Fruit fly (Drosophila melanogaster): ENCODE measurements around the gene CG13887.

The CG13887 gene

dm6 chr3L:821951-822350 lies 15.7 kb upstream of the CG13887 start (continued):
- TF ChIP-seq CG6272 (GFP tag; IDR thresholded peaks at IDR 0.05) (0 out of 2 replicates have a peak, but pooled peaks have one; percentile 23), vnd (GFP tag; IDR thresholded peaks at IDR 0.05; ENCODE audit: partially characterized antibody) (no peak), Rx (GFP tag; IDR thresholded peaks at IDR 0.05) (peak; percentile 68; the same call in 1 of the 2 replicates), bbx (GFP tag; IDR thresholded peaks at IDR 0.05; ENCODE audit: partially characterized antibody) (no peak), HLH3B (GFP tag; IDR thresholded peaks at IDR 0.05) (peak; percentile 83), Atf-2 (GFP tag; optimal IDR thresholded peaks at IDR 0.05) (no peak), ase (GFP tag; IDR thresholded peaks at IDR 0.05) (peak; percentile 65; the same call in 2 of the 3 replicates), CG16863 (GFP tag; optimal IDR thresholded peaks at IDR 0.05) (no peak), CG8290 (GFP tag; optimal IDR thresholded peaks at IDR 0.05) (peak; percentile 54), CG8290 (tag; optimal IDR thresholded peaks at IDR 0.05) (peak in 1 of 2 experiments; percentile 69), Stat92E (GFP tag; optimal IDR thresholded peaks at IDR 0.05) (no peak), eve (GFP tag; optimal IDR thresholded peaks at IDR 0.05) (no peak), Lhr (GFP tag; optimal IDR thresholded peaks at IDR 0.05) (peak; percentile 24), dmrt11E (tag; optimal IDR thresholded peaks at IDR 0.05) (peak; percentile 31), CG6813 (GFP tag; optimal IDR thresholded peaks at IDR 0.05) (peak; percentile 67), Doc3 (GFP tag; IDR thresholded peaks at IDR 0.05; ENCODE audit: partially characterized antibody) (no peak), HmgZ (tag; optimal IDR thresholded peaks at IDR 0.05) (no peak), Eip74EF (GFP tag; optimal IDR thresholded peaks at IDR 0.05) (peak in 1 of 2 experiments; percentile 78), CG17612 (GFP tag; IDR thresholded peaks at IDR 0.05) (no peak; the same call in 1 of the 2 replicates), Gsc (GFP tag; IDR thresholded peaks at IDR 0.05) (0 out of 2 replicates have a peak, but pooled peaks have one; percentile 39), CG11695 (GFP tag; IDR thresholded peaks at IDR 0.05) (peak; percentile 66; the same call in 2 of the 3 replicates), wor (GFP tag; IDR thresholded peaks at IDR 0.05) (peak; percentile 48; the same call in 1 of the 2 replicates), Deaf1 (tag; optimal IDR thresholded peaks at IDR 0.05) (peak; percentile 57), Lpt (GFP tag; optimal IDR thresholded peaks at IDR 0.05) (no peak), Bdp1 (GFP tag; optimal IDR thresholded peaks at IDR 0.05) (no peak), CG11504 (tag; optimal IDR thresholded peaks at IDR 0.05) (peak; percentile 87), Hey (tag; optimal IDR thresholded peaks at IDR 0.05) (no peak), br (optimal IDR thresholded peaks at IDR 0.05) (no peak), fd64A (GFP tag; optimal IDR thresholded peaks at IDR 0.05) (peak; percentile 49), Dll (GFP tag; IDR thresholded peaks at IDR 0.05; ENCODE audit: partially characterized antibody) (no peak), pho (GFP tag; optimal IDR thresholded peaks at IDR 0.05) (no peak), CG8089 (GFP tag; optimal IDR thresholded peaks at IDR 0.05) (peak; percentile 30), bowl (GFP tag; IDR thresholded peaks at IDR 0.05) (peak; percentile 22; the same call in 1 of the 2 replicates), Blimp-1 (GFP tag; optimal IDR thresholded peaks at IDR 0.05) (peak; percentile 83), jing (GFP tag; optimal IDR thresholded peaks at IDR 0.05) (peak; percentile 36), zf30C (GFP tag; optimal IDR thresholded peaks at IDR 0.05) (peak; percentile 66), YL-1 (GFP tag; optimal IDR thresholded peaks at IDR 0.05) (no peak), Dp (GFP tag; optimal IDR thresholded peaks at IDR 0.05) (no peak), CG14667 (GFP tag; IDR thresholded peaks at IDR 0.05) (peak; percentile 50; the same call in 1 of the 2 replicates), slbo (GFP tag; IDR thresholded peaks at IDR 0.05) (peak; percentile 37), Mrtf (GFP tag; IDR thresholded peaks at IDR 0.05) (peak; percentile 51; the same call in 2 of the 3 replicates), CG17802 (tag; optimal IDR thresholded peaks at IDR 0.05) (peak; percentile 35), pnt (GFP tag; optimal IDR thresholded peaks at IDR 0.05) (no peak), CG30431 (GFP tag; optimal IDR thresholded peaks at IDR 0.05) (peak; percentile 6), ato (GFP tag; IDR thresholded peaks at IDR 0.05; ENCODE audit: partially characterized antibody) (no peak), CG42726 (GFP tag; IDR thresholded peaks at IDR 0.05; ENCODE audit: partially characterized antibody) (no peak), Pdp1 (GFP tag; optimal IDR thresholded peaks at IDR 0.05) (peak in 1 of 2 experiments; percentile 51), CG4854 (GFP tag; optimal IDR thresholded peaks at IDR 0.05) (peak; percentile 9), CG11723 (GFP tag; optimal IDR thresholded peaks at IDR 0.05) (peak; percentile 32), CrebB (tag; optimal IDR thresholded peaks at IDR 0.05) (peak; percentile 18)
